Worm (Caenorhabditis elegans) whole organism, mixed stage, embryonic: Measurements from ENCODE around the gene C01G10.15.

Experiments
- M03D4.4 ChIP-seq: sonication (generic microtip); optimal IDR thresholded peaks from 2 replicates; lab custom pipeline; 2017; ENCODE audit warnings: mild to moderate bottlenecking, missing genetic modification characterization, missing compliant biosample characterization
- blmp-1 ChIP-seq: fragments of 150-350 bp; optimal IDR thresholded peaks from 2 replicates; lab custom pipeline; 2014; ENCODE audit warnings: missing biosample characterization, missing genetic modification characterization
- ceh-39 ChIP-seq: fragments of 150-350 bp; optimal IDR thresholded peaks from 2 replicates; lab custom pipeline; 2014; ENCODE audit warnings: missing biosample characterization, missing genetic modification characterization
- ceh-43 ChIP-seq: fragments of 200-800 bp; sonication (Bioruptor generic); optimal IDR thresholded peaks from 2 replicates; lab custom pipeline; 2018; ENCODE audit warnings: mild to moderate bottlenecking, missing genetic modification characterization, moderate library complexity, missing compliant biosample characterization
- ceh-83 ChIP-seq: fragments of 200-800 bp; sonication (Bioruptor generic); optimal IDR thresholded peaks from 2 replicates; lab custom pipeline; 2018; ENCODE audit warnings: mild to moderate bottlenecking, missing genetic modification characterization, missing compliant biosample characterization
- ces-1 ChIP-seq: fragments of 150-350 bp; optimal IDR thresholded peaks from 2 replicates; lab custom pipeline; 2014; ENCODE audit warnings: missing biosample characterization, missing genetic modification reagents, missing genetic modification characterization
- cnd-1 ChIP-seq: fragments of 200-800 bp; sonication (Bioruptor generic); optimal IDR thresholded peaks from 2 replicates; lab custom pipeline; 2018; ENCODE audit warnings: mild to moderate bottlenecking, missing genetic modification characterization, missing compliant biosample characterization
- drap-1 ChIP-seq: fragments of 200-800 bp; sonication (Bioruptor generic); optimal IDR thresholded peaks from 3 replicates; lab custom pipeline; 2018; ENCODE audit warnings: mild to moderate bottlenecking, missing genetic modification characterization, missing compliant biosample characterization
- elt-1 ChIP-seq: sonication (generic microtip); optimal IDR thresholded peaks from 2 replicates; lab custom pipeline; 2017; ENCODE audit warnings: missing genetic modification characterization, mild to moderate bottlenecking, missing compliant biosample characterization, antibody characterized with exemption, moderate library complexity, borderline replicate concordance; ENCODE audit not compliant: insufficient read depth
- elt-3 ChIP-seq: fragments of 150-350 bp; optimal IDR thresholded peaks from 2 replicates; lab custom pipeline; 2014; ENCODE audit warnings: missing biosample characterization, missing genetic modification characterization
- flh-1 ChIP-seq: fragments of 200-800 bp; sonication (Bioruptor generic); optimal IDR thresholded peaks from 2 replicates; lab custom pipeline; 2018; ENCODE audit warnings: mild to moderate bottlenecking, missing genetic modification characterization, moderate library complexity, missing compliant biosample characterization
- hlh-1 ChIP-seq: fragments of 150-350 bp; optimal IDR thresholded peaks from 2 replicates; lab custom pipeline; 2014; ENCODE audit warnings: missing biosample characterization, missing genetic modification reagents, missing genetic modification characterization
- lin-13 ChIP-seq: fragments of 150-350 bp; optimal IDR thresholded peaks from 2 replicates; lab custom pipeline; 2014; ENCODE audit warnings: missing biosample characterization, missing genetic modification characterization
- lin-32 ChIP-seq: fragments of 200-800 bp; sonication (Bioruptor generic); optimal IDR thresholded peaks from 2 replicates; lab custom pipeline; 2018; ENCODE audit warnings: mild to moderate bottlenecking, missing genetic modification characterization, missing compliant biosample characterization
- lsy-2 ChIP-seq: fragments of 150-350 bp; optimal IDR thresholded peaks from 2 replicates; lab custom pipeline; 2014; ENCODE audit warnings: missing biosample characterization, missing genetic modification characterization
- mab-5 ChIP-seq: fragments of 150-350 bp; optimal IDR thresholded peaks from 2 replicates; lab custom pipeline; 2014; ENCODE audit warnings: missing biosample characterization, missing genetic modification characterization
- mep-1 ChIP-seq: fragments of 150-350 bp; optimal IDR thresholded peaks from 2 replicates; lab custom pipeline; 2017; ENCODE audit warnings: missing biosample characterization, missing genetic modification reagents, missing genetic modification characterization, inconsistent platforms
- mls-2 ChIP-seq: sonication (generic microtip); optimal IDR thresholded peaks from 2 replicates; lab custom pipeline; 2016; ENCODE audit warnings: mild to moderate bottlenecking, missing genetic modification characterization, moderate library complexity, missing compliant biosample characterization
- nhr-12 ChIP-seq: fragments of 150-350 bp; optimal IDR thresholded peaks from 2 replicates; lab custom pipeline; 2014; ENCODE audit warnings: missing biosample characterization, missing genetic modification characterization
- nhr-2 ChIP-seq: fragments of 150-350 bp; optimal IDR thresholded peaks from 2 replicates; lab custom pipeline; 2014; ENCODE audit warnings: missing biosample characterization, missing genetic modification characterization
- nhr-237 ChIP-seq: fragments of 150-350 bp; optimal IDR thresholded peaks from 2 replicates; lab custom pipeline; 2014; ENCODE audit warnings: missing biosample characterization, missing genetic modification characterization
- nhr-28 ChIP-seq: fragments of 150-350 bp; optimal IDR thresholded peaks from 2 replicates; lab custom pipeline; 2014; ENCODE audit warnings: missing biosample characterization, missing genetic modification characterization
- nhr-76 ChIP-seq: sonication (generic microtip); optimal IDR thresholded peaks from 2 replicates; lab custom pipeline; 2017; ENCODE audit warnings: missing biosample characterization, missing genetic modification characterization
- pha-4 ChIP-seq: fragments of 150-350 bp; optimal IDR thresholded peaks from 2 replicates; lab custom pipeline; 2018; ENCODE audit warnings: missing biosample characterization, missing genetic modification reagents, missing genetic modification characterization
- sem-2 ChIP-seq: fragments of 200-800 bp; sonication (Bioruptor generic); optimal IDR thresholded peaks from 2 replicates; lab custom pipeline; 2018; ENCODE audit warnings: mild to moderate bottlenecking, missing genetic modification characterization, missing compliant biosample characterization
- snpc-4 ChIP-seq: fragments of 150-350 bp; optimal IDR thresholded peaks from 2 replicates; lab custom pipeline; 2014; ENCODE audit warnings: missing biosample characterization, missing genetic modification characterization
- sptf-1 ChIP-seq: sonication (generic microtip); optimal IDR thresholded peaks from 2 replicates; lab custom pipeline; 2017; ENCODE audit warnings: mild to moderate bottlenecking, missing genetic modification characterization, moderate library complexity, missing compliant biosample characterization
- tbx-8 ChIP-seq: fragments of 200-800 bp; sonication (Bioruptor generic); optimal IDR thresholded peaks from 2 replicates; lab custom pipeline; 2018; ENCODE audit warnings: mild to moderate bottlenecking, missing genetic modification characterization, moderate library complexity, missing compliant biosample characterization
- unc-120 ChIP-seq: sonication (generic microtip); optimal IDR thresholded peaks from 2 replicates; lab custom pipeline; 2017; ENCODE audit warnings: missing genetic modification characterization, missing compliant biosample characterization; ENCODE audit not compliant: poor library complexity, severe bottlenecking
- unc-39 ChIP-seq: fragments of 150-350 bp; optimal IDR thresholded peaks from 2 replicates; lab custom pipeline; 2014; ENCODE audit warnings: missing biosample characterization, missing genetic modification characterization
- unc-62 ChIP-seq: fragments of 150-350 bp; optimal IDR thresholded peaks from 2 replicates; lab custom pipeline; 2014; ENCODE audit warnings: missing biosample characterization, missing genetic modification reagents, missing genetic modification characterization
- zip-8 ChIP-seq: fragments of 150-350 bp; optimal IDR thresholded peaks from 2 replicates; lab custom pipeline; 2014; ENCODE audit warnings: missing biosample characterization, missing genetic modification characterization
- ztf-11 ChIP-seq: fragments of 150-350 bp; optimal IDR thresholded peaks from 2 replicates; lab custom pipeline; 2014; ENCODE audit warnings: missing biosample characterization, missing genetic modification characterization

C01G10.15 gene

DNA sequence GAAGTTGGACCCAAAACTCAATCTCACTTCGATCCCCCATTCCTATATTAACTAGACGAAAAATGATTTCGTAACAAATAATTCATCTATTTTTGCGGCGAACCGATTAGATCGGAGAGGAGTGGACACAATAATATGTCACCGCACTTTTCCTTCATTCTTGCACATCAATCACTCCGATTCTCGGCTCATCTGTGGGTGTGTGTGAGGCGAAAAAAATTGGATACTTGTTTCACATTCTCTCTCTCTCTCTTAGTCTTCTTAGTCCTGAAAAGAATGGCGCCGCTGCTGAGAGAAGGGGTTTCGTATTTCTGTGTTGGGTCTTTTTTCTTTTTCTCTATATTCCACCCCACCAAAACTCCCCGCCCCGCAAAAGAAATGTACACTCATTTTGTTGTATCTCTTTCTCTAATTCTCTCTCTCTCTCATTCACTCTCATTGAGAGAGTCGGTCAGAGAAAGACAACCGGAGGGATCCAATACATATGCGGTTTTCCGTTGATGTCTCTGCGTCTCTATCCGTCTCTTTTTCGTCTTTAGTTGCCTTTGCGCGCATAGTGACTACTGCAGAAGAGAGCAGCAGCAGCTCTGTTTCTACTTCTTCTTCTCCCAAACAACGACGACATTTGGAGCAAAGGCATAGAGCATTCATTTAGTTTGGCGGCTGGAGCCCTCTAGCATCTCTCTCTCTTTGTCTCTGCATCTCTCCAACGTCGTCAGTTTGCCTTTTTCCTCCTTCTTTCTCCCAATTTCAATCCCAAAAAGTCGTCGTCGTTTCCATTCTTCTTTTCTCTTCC is 15.9 kb downstream of the C01G10.15 start, which contains the start of gene unc-76:
Gene unc-76, plus strand, starts transcription at position 746 of the 796 bp plus-strand sequence.
- TF ChIP-seq M03D4.4 (tag; lab: Kevin White, UChicago) (no peak), sptf-1 (tag; lab: Kevin White, UChicago) (peak; percentile 35), drap-1 (GFP tag; lab: Kevin White, UChicago) (peak; percentile 80), lsy-2 (tag; lab: Kevin White, UChicago) (peak; percentile 52), blmp-1 (tag; lab: Kevin White, UChicago) (no peak), hlh-1 (peak; percentile 62), tbx-8 (GFP tag; lab: Kevin White, UChicago) (no peak), flh-1 (GFP tag; lab: Kevin White, UChicago) (no peak), mep-1 (tag; lab: Kevin White, UChicago) (peak; percentile 44), elt-1 (no peak), unc-39 (no peak), mls-2 (tag; lab: Kevin White, UChicago) (peak; percentile 57), pha-4 (tag; lab: Kevin White, UChicago) (peak; percentile 79), nhr-2 (tag; lab: Kevin White, UChicago) (peak; percentile 39), ceh-39 (peak; percentile 65), lin-32 (GFP tag; lab: Kevin White, UChicago) (no peak), unc-62 (GFP tag; lab: Kevin White, UChicago) (peak; percentile 94), ces-1 (GFP tag; lab: Kevin White, UChicago) (peak; percentile 91), ztf-11 (tag; lab: Kevin White, UChicago) (no peak), unc-120 (tag; lab: Kevin White, UChicago) (peak; percentile 99), nhr-12 (tag; lab: Kevin White, UChicago) (no peak), nhr-28 (tag; lab: Kevin White, UChicago) (no peak), cnd-1 (tag; lab: Kevin White, UChicago) (peak; percentile 26), nhr-237 (tag; lab: Kevin White, UChicago) (peak; percentile 60), nhr-76 (tag; lab: Kevin White, UChicago) (no peak), sem-2 (no peak), ceh-43 (GFP tag; lab: Kevin White, UChicago) (no peak), zip-8 (no peak)

DNA sequence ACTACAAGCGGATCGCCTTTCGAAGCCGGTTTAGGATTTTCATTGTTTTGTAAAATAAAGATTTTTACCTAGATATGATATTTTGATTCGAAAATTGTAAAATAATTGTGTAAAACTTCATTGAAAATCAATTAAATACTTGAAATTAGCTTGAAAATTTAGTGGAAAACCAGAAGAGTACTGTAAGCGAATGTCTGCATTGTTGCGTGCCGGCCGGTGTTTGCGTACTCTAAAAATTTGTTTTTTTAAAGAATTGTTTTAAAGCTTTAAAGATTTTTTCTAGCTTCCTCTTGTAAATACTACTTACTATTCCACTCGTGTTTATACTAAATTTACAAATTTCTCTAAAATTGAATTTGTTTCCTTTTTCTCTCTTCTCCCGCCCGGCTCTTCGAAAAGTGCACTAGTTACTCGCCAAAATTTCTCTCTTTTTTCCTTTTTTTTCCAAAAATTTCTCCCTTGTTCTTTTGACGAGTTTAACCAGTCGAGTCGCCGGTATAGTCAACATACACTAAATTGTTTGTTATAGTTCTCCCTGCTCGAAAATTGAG is 17.6 kb downstream of the C01G10.15 start:
- TF ChIP-seq ceh-83 (GFP tag; lab: Kevin White, UChicago) (no peak), M03D4.4 (tag; lab: Kevin White, UChicago) (no peak), nhr-2 (tag; lab: Kevin White, UChicago) (no peak), mep-1 (tag; lab: Kevin White, UChicago) (no peak), ztf-11 (tag; lab: Kevin White, UChicago) (no peak), tbx-8 (GFP tag; lab: Kevin White, UChicago) (no peak), unc-62 (GFP tag; lab: Kevin White, UChicago) (no peak), lin-32 (GFP tag; lab: Kevin White, UChicago) (no peak), blmp-1 (tag; lab: Kevin White, UChicago) (no peak), lin-13 (tag; lab: Kevin White, UChicago) (no peak), ceh-43 (GFP tag; lab: Kevin White, UChicago) (no peak), hlh-1 (no peak), lsy-2 (tag; lab: Kevin White, UChicago) (peak; percentile 82), ces-1 (GFP tag; lab: Kevin White, UChicago) (peak; percentile 87)

DNA sequence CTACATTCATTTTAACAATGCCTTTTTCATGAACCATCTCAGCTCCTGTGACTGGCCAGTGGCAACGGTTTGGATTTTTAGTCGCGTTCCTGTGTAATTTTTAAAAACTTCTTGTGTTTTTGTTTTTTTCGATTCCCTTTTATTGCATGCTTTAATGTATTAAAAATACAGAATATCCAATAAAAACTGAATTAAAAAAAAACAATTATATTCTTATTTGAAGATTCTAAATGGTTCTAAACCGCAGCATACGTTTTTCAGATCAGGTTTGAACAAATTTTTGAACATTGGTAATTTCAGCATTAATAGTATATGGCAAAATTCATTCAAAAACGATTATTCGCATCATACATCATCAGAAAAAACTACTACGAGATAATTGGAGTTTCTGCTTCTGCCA is 18.7 kb downstream of the C01G10.15 start, which contains the start of gene dnj-3:
Gene dnj-3, plus strand, starts transcription at position 301 of the 400 bp plus-strand sequence.
- no peak for TF ChIP-seq nhr-28 (tag; lab: Kevin White, UChicago)
- no peak for TF ChIP-seq mab-5 (tag; lab: Kevin White, UChicago)
- TF ChIP-seq mep-1 (tag; lab: Kevin White, UChicago) = no peak
- no peak for TF ChIP-seq elt-3 (tag; lab: Kevin White, UChicago)
- TF ChIP-seq nhr-237 (tag; lab: Kevin White, UChicago) = no peak
- TF ChIP-seq snpc-4 = no peak
- TF ChIP-seq sptf-1 (tag; lab: Kevin White, UChicago) = no peak
- no peak for TF ChIP-seq ceh-39
- TF ChIP-seq M03D4.4 (tag; lab: Kevin White, UChicago) = no peak
- no peak for TF ChIP-seq hlh-1
- no peak for TF ChIP-seq tbx-8 (GFP tag; lab: Kevin White, UChicago)
- no peak for TF ChIP-seq ztf-11 (tag; lab: Kevin White, UChicago)
- TF ChIP-seq unc-62 (GFP tag; lab: Kevin White, UChicago) = no peak
- no peak for TF ChIP-seq nhr-2 (tag; lab: Kevin White, UChicago)
